Worm (Caenorhabditis elegans) whole organism, midembryonic: ENCODE measurements around the gene his-74.

Experiments used
- T22C8.4 ChIP-seq: fragments of 200-800 bp; sonication (Bioruptor generic); IDR thresholded peaks from 2 replicates; pipeline ENCODE4 v1.3.6; 2022; ENCODE audit warnings: missing genetic modification characterization, missing compliant biosample characterization
- flt-1 ChIP-seq: fragments of 200-800 bp; sonication (Bioruptor generic); IDR thresholded peaks from 2 replicates; pipeline ENCODE4 v1.3.6; 2022; ENCODE audit warnings: missing genetic modification characterization, missing compliant biosample characterization
- klf-2 ChIP-seq: fragments of 200-800 bp; sonication (Bioruptor generic); conservative IDR thresholded peaks from 2 replicates; pipeline ENCODE4 v1.3.6; 2022; ENCODE audit warnings: missing genetic modification reagents, missing genetic modification characterization, missing compliant biosample characterization
- med-1 ChIP-seq: sonication (generic microtip); optimal IDR thresholded peaks from 2 replicates; lab custom pipeline; 2017; ENCODE audit warnings: missing genetic modification characterization, mild to moderate bottlenecking, missing compliant biosample characterization, antibody characterized with exemption, missing genetic modification reagents; ENCODE audit not compliant: insufficient read depth
- ref-1 ChIP-seq: fragments of 200-800 bp; sonication (Bioruptor generic); conservative IDR thresholded peaks from 2 replicates; pipeline ENCODE4 v1.3.6; 2022; ENCODE audit warnings: missing genetic modification reagents, missing genetic modification characterization, missing compliant biosample characterization

DNA sequence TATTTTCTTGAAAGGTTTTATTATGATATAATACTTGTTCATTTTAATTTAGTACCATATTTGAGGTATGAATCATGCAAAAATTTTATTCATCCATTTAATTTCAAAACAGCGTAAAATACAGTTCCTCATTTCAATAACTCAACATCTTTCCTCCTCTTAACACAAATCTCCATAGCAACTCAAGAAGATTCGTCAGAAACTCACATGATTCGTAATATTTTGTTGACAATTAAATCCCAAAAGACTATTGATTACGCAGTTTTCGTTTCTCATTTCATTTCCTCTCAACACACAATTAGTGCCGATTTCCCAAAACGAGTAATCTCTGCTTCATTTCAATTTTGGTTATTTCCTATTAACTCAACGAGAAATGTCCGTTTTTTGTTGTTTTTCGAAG lies 48.2 kb upstream of the his-74 start, which contains the start of gene R11D1.2:
- TF ChIP-seq T22C8.4 (no peak), klf-2 (no peak), flt-1 (GFP tag; lab: Robert Waterston, UW) (no peak), med-1 (no peak), ref-1 (GFP tag; lab: Robert Waterston, UW) (no peak)
